Worm (Caenorhabditis elegans) whole organism, L4 larva: ENCODE measurements around the gene hda-10.

Experiments used
- aha-1 ChIP-seq: fragments of 150-350 bp; peaks from one replicate; lab custom pipeline; 2014; ENCODE audit warnings: missing biosample characterization, missing genetic modification characterization
- nhr-102 ChIP-seq: sonication (generic microtip); optimal IDR thresholded peaks from 2 replicates; lab custom pipeline; 2016; ENCODE audit warnings: mild to moderate bottlenecking, missing genetic modification characterization, moderate library complexity, missing compliant biosample characterization
- zag-1 ChIP-seq: fragments of 150-350 bp; optimal IDR thresholded peaks from 2 replicates; lab custom pipeline; 2014; ENCODE audit warnings: missing biosample characterization, missing genetic modification characterization

DNA sequence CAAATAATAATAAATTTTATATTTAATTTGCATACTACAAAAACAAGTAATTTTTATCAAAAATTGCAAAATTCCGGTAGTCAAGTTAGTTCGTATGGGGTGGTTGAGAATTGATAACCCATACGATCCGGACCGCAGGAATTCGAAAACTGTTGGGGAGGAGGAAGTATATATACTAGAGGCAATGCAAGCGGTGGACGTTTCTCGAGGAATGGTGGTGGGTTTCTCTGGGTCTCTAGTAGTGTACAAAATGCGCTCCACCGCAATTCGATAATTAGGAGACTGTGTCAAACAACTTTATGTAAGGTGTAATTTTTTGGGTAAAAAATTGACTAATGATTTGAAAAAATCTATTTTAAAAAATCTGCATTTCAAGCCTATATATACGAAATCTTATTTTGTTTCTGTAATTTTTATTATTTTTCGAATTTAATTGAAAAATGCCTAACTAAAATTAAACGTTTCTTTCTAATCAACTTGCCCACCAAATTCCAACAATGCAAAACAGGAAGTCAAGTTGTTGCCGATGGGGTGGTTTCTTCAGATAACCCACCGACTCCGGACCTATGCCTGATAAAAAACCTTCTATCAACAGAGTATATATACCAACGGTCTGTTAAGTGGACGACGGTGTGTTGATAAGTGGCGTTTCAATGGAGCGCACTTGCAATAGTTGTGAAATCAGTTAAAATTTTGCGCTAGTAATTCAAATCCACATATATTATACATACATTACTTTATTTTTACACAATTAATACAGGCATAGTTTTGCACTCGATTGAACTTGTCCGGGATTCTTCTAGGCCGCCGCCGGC is 47.9 kb upstream of the hda-10 start:
- TF ChIP-seq aha-1: peak; percentile 99
- peak; percentile 90 for TF ChIP-seq nhr-102
- no peak for TF ChIP-seq zag-1 (tag; lab: Kevin White, UChicago)
